Worm (Caenorhabditis elegans): ENCODE measurements around the gene C34H4.5.
A peak's percentile ranks its signal among the peaks of the same experiment; 100 is the strongest.

The C34H4.5 gene

ce11 chrIV:1496017-1496678 lies 53.9 kb downstream of the C34H4.5 start, which contains the start of gene npp-20:
Gene npp-20, minus strand, starts transcription at chrIV:1496022.
- TF ChIP-seq sptf-1 (tag; optimal IDR thresholded peaks at IDR 0.05): no peak
- peak; percentile 84 for TF ChIP-seq nhr-85 (tag)
- no peak for TF ChIP-seq nhr-28 (tag; optimal IDR thresholded peaks at IDR 0.05)
- no peak for TF ChIP-seq lir-3 (tag; optimal IDR thresholded peaks at IDR 0.05; ENCODE audit: poor library complexity)
- peak; percentile 19 for TF ChIP-seq zip-4 (GFP tag; optimal IDR thresholded peaks at IDR 0.05)
- TF ChIP-seq egl-13 (tag; optimal IDR thresholded peaks at IDR 0.05): no peak
- no peak for TF ChIP-seq C34B4.2 (tag; optimal IDR thresholded peaks at IDR 0.05)
- TF ChIP-seq ceh-82 (tag; optimal IDR thresholded peaks at IDR 0.05): peak; percentile 48 to 73 (median 72)
- no peak for TF ChIP-seq nhr-11 (tag; optimal IDR thresholded peaks at IDR 0.05)
- TF ChIP-seq aha-1 (tag; optimal IDR thresholded peaks at IDR 0.05): no peak
- peak in 1 of 2 experiments; percentile 72 for TF ChIP-seq mdl-1 (tag; optimal IDR thresholded peaks at IDR 0.05)
- peak; percentile 75 for TF ChIP-seq nhr-71 (tag; optimal IDR thresholded peaks at IDR 0.05)
- peak; percentile 36 for TF ChIP-seq unc-86 (tag; optimal IDR thresholded peaks at IDR 0.05)
- TF ChIP-seq snpc-4 (tag; optimal IDR thresholded peaks at IDR 0.05): peak; percentile 38
- TF ChIP-seq unc-62 (GFP tag; optimal IDR thresholded peaks at IDR 0.05): no peak
- peak; percentile 15 for TF ChIP-seq skn-1 (tag; optimal IDR thresholded peaks at IDR 0.05)
- TF ChIP-seq mep-1 (tag; optimal IDR thresholded peaks at IDR 0.05): peak; percentile 84
- TF ChIP-seq ces-1 (GFP tag; optimal IDR thresholded peaks at IDR 0.05): no peak
- TF ChIP-seq aly-2 (tag; optimal IDR thresholded peaks at IDR 0.05): peak; percentile 12
- TF ChIP-seq mab-9 (GFP tag; IDR thresholded peaks at IDR 0.05): no peak
- TF ChIP-seq ceh-88 (GFP tag; IDR thresholded peaks at IDR 0.05): no peak
- peak; percentile 69 for TF ChIP-seq swsn-7 (tag; optimal IDR thresholded peaks at IDR 0.05)
- TF ChIP-seq lsy-2 (tag; optimal IDR thresholded peaks at IDR 0.05): peak; percentile 75 to 79
- TF ChIP-seq nhr-84 (tag; optimal IDR thresholded peaks at IDR 0.05): no peak
- TF ChIP-seq elt-2 (tag; optimal IDR thresholded peaks at IDR 0.05): no peak
- TF ChIP-seq pax-3 (tag; optimal IDR thresholded peaks at IDR 0.05): no peak
- no peak for TF ChIP-seq ceh-8 (GFP tag; optimal IDR thresholded peaks at IDR 0.05)
- no peak for TF ChIP-seq isw-1 (GFP tag; IDR thresholded peaks at IDR 0.05)
- TF ChIP-seq egl-27 (tag; optimal IDR thresholded peaks at IDR 0.05): no peak
- TF ChIP-seq blmp-1 (tag; optimal IDR thresholded peaks at IDR 0.05): peak; percentile 38
- no peak for TF ChIP-seq hlh-17 (GFP tag; optimal IDR thresholded peaks at IDR 0.05; ENCODE audit: borderline replicate concordance)
- TF ChIP-seq unc-30 (tag; optimal IDR thresholded peaks at IDR 0.05): no peak
- TF ChIP-seq ets-5 (GFP tag; IDR thresholded peaks at IDR 0.05): no peak
- TF ChIP-seq nhr-12 (tag; optimal IDR thresholded peaks at IDR 0.05): no peak
- TF ChIP-seq snu-23 (GFP tag; optimal IDR thresholded peaks at IDR 0.05): peak; percentile 72
- no peak for TF ChIP-seq sup-37 (GFP tag; optimal IDR thresholded peaks at IDR 0.05)
- peak; percentile 54 for TF ChIP-seq tbx-2 (tag; optimal IDR thresholded peaks at IDR 0.05)
- no peak for TF ChIP-seq mef-2 (tag; optimal IDR thresholded peaks at IDR 0.05)
- no peak for TF ChIP-seq zag-1 (tag; optimal IDR thresholded peaks at IDR 0.05)
- no peak for TF ChIP-seq ceh-63 (GFP tag; optimal IDR thresholded peaks at IDR 0.05)
- TF ChIP-seq ama-1 (optimal IDR thresholded peaks at IDR 0.05): no peak
- TF ChIP-seq fkh-4 (tag; optimal IDR thresholded peaks at IDR 0.05; ENCODE audit: borderline replicate concordance): no peak
- peak; percentile 54 for TF ChIP-seq nhr-19 (GFP tag; conservative IDR thresholded peaks at IDR 0.05)
- no peak for TF ChIP-seq nhr-77 (tag; optimal IDR thresholded peaks at IDR 0.05)
- no peak for TF ChIP-seq Y116A8C.19 (tag; optimal IDR thresholded peaks at IDR 0.05; ENCODE audit: borderline replicate concordance)
- no peak for TF ChIP-seq vab-15 (tag; optimal IDR thresholded peaks at IDR 0.05)
- peak; percentile 67 for TF ChIP-seq xbp-1 (tag; optimal IDR thresholded peaks at IDR 0.05)
- TF ChIP-seq lin-39 (tag; optimal IDR thresholded peaks at IDR 0.05): peak; percentile 84
- TF ChIP-seq elt-3 (tag; optimal IDR thresholded peaks at IDR 0.05): peak in 1 of 6 experiments; percentile 6
- TF ChIP-seq alr-1 (tag; optimal IDR thresholded peaks at IDR 0.05; ENCODE audit: borderline replicate concordance): no peak
- TF ChIP-seq nhr-237 (tag; optimal IDR thresholded peaks at IDR 0.05): no peak
- peak; percentile 83 for TF ChIP-seq nhr-47 (tag; optimal IDR thresholded peaks at IDR 0.05)
- TF ChIP-seq nhr-20 (tag; optimal IDR thresholded peaks at IDR 0.05): peak; percentile 56
